Worm (Caenorhabditis elegans) whole organism, early embryonic: ENCODE data around the gene btb-20.

Source experiments
- aly-1 ChIP-seq: sonication (generic microtip); optimal IDR thresholded peaks from 2 replicates; lab custom pipeline; 2016; ENCODE audit warnings: missing genetic modification characterization, missing compliant biosample characterization
- ama-1 ChIP-seq: fragments of 150-350 bp; optimal IDR thresholded peaks from 2 replicates; lab custom pipeline; 2014
- ets-7 ChIP-seq: sonication (generic microtip); optimal IDR thresholded peaks from 2 replicates; lab custom pipeline; 2016; ENCODE audit warnings: missing genotype, missing genetic modification characterization, missing compliant biosample characterization
- flt-1 ChIP-seq: fragments of 200-800 bp; sonication (Bioruptor generic); IDR thresholded peaks from 2 replicates; pipeline ENCODE4 v1.3.6; 2022; ENCODE audit warnings: missing genetic modification characterization, missing compliant biosample characterization
- hnd-1 ChIP-seq: sonication (generic microtip); optimal IDR thresholded peaks from 2 replicates; lab custom pipeline; 2016; ENCODE audit warnings: missing genetic modification characterization, missing compliant biosample characterization
- pes-1 ChIP-seq: fragments of 200-800 bp; sonication (Bioruptor generic); IDR thresholded peaks from 2 replicates; pipeline ENCODE4 v1.3.6; 2022; ENCODE audit warnings: missing genetic modification reagents, missing genetic modification characterization, missing compliant biosample characterization
- tbx-37 ChIP-seq: fragments of 200-800 bp; sonication (Bioruptor generic); conservative IDR thresholded peaks from 2 replicates; pipeline ENCODE4 v1.3.6; 2022; ENCODE audit warnings: missing genetic modification reagents, missing genetic modification characterization, missing compliant biosample characterization
- tra-4 ChIP-seq: sonication (generic microtip); optimal IDR thresholded peaks from 2 replicates; lab custom pipeline; 2017; ENCODE audit warnings: missing genetic modification characterization, missing compliant biosample characterization

DNA sequence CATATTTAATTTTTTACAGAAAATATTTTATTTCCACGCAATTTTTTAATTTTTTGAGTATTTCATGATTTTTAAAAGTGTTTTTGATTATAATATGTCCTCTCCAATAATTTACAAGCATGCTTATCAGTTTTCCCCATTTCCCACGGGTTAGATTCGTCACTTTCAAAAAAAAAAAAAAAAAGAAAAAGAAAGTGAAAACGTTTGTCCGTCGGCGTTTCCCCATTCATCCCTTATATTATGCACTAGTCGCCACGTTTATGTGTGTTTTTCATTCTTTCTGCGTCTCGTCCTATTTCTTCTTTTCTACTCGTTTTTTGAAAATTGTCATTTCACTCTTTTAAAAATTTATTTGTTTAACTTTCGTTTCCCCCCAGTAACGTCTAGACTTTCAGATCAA lies 33.9 kb downstream of the btb-20 start, which contains the start of gene vnut-1:
- no peak for TF ChIP-seq ama-1 (lab: Kevin White, UChicago)
- TF ChIP-seq tbx-37 (GFP tag; lab: Robert Waterston, UW) = no peak
- TF ChIP-seq aly-1 (tag; lab: Kevin White, UChicago) = no peak
- TF ChIP-seq pes-1 = no peak
- TF ChIP-seq hnd-1 = no peak
- no peak for TF ChIP-seq flt-1 (GFP tag; lab: Robert Waterston, UW)
- TF ChIP-seq tra-4 (tag; lab: Kevin White, UChicago) = no peak
- no peak for TF ChIP-seq ets-7 (tag; lab: Kevin White, UChicago)
